Worm (Caenorhabditis elegans) whole organism, L2 larva: ENCODE data around the gene C25F9.5.

Experiments
- F13H6.1 ChIP-seq: sonication (generic microtip); optimal IDR thresholded peaks from 2 replicates; lab custom pipeline; 2016; ENCODE audit warnings: missing genetic modification characterization, missing compliant biosample characterization
- R02D3.7 ChIP-seq: fragments of 150-350 bp; optimal IDR thresholded peaks from 2 replicates; lab custom pipeline; 2014; ENCODE audit warnings: missing biosample characterization, missing genetic modification characterization
- Y55F3AM.14 ChIP-seq: fragments of 200-800 bp; sonication (Bioruptor generic); optimal IDR thresholded peaks from 2 replicates; lab custom pipeline; 2018; ENCODE audit warnings: mild to moderate bottlenecking, missing genetic modification characterization, missing compliant biosample characterization
- ZK546.5 ChIP-seq: sonication (generic microtip); optimal IDR thresholded peaks from 2 replicates; lab custom pipeline; 2017; ENCODE audit warnings: missing biosample characterization, missing genetic modification characterization
- alr-1 ChIP-seq: fragments of 150-350 bp; optimal IDR thresholded peaks from 2 replicates; lab custom pipeline; 2014; ENCODE audit warnings: missing biosample characterization, missing genetic modification characterization
- ama-1 ChIP-seq: fragments of 150-350 bp; optimal IDR thresholded peaks from 2 replicates; lab custom pipeline; 2018; ENCODE audit warnings: inconsistent platforms
- ceh-16 ChIP-seq: fragments of 150-350 bp; optimal IDR thresholded peaks from 2 replicates; lab custom pipeline; 2014; ENCODE audit warnings: missing biosample characterization, missing genetic modification characterization
- ceh-82 ChIP-seq: fragments of 150-350 bp; optimal IDR thresholded peaks from 2 replicates; lab custom pipeline; 2014; ENCODE audit warnings: missing biosample characterization, missing genetic modification characterization
- elt-1 ChIP-seq: fragments of 150-350 bp; optimal IDR thresholded peaks from 2 replicates; lab custom pipeline; 2014; ENCODE audit warnings: missing biosample characterization, missing genetic modification characterization
- elt-3 ChIP-seq: sonication (generic microtip); optimal IDR thresholded peaks from 2 replicates; lab custom pipeline; 2017; ENCODE audit warnings: missing biosample characterization, missing genetic modification characterization
- fos-1 ChIP-seq: fragments of 150-350 bp; optimal IDR thresholded peaks from 2 replicates; lab custom pipeline; 2014; ENCODE audit warnings: missing biosample characterization, missing genetic modification characterization
- gmeb-1 ChIP-seq: fragments of 150-350 bp; optimal IDR thresholded peaks from 2 replicates; lab custom pipeline; 2014; ENCODE audit warnings: missing biosample characterization, missing genetic modification characterization
- lin-13 ChIP-seq: fragments of 150-350 bp; optimal IDR thresholded peaks from 2 replicates; lab custom pipeline; 2014; ENCODE audit warnings: missing biosample characterization, missing genetic modification reagents, missing genetic modification characterization
- lsy-2 ChIP-seq, 2 experiments: fragments of 150-350 bp in 1 of 2; sonication (generic microtip) in 1 of 2; optimal IDR thresholded peaks; 2 replicates each; lab custom pipeline; 2014 to 2017; ENCODE audit warnings: missing biosample characterization in 2 of 2, missing genetic modification characterization in 2 of 2
- mdl-1 ChIP-seq, 2 experiments: fragments of 150-350 bp in 1 of 2; sonication (generic microtip) in 1 of 2; optimal IDR thresholded peaks; 2 replicates each; lab custom pipeline; 2017; ENCODE audit warnings: missing biosample characterization in 2 of 2, missing genetic modification characterization in 2 of 2
- nhr-129 ChIP-seq: fragments of 150-350 bp; optimal IDR thresholded peaks from 2 replicates; lab custom pipeline; 2014; ENCODE audit warnings: missing biosample characterization, missing genetic modification characterization
- nhr-21 ChIP-seq: fragments of 150-350 bp; optimal IDR thresholded peaks from 2 replicates; lab custom pipeline; 2014; ENCODE audit warnings: missing biosample characterization, missing genetic modification characterization
- nhr-23 ChIP-seq: fragments of 150-350 bp; optimal IDR thresholded peaks from 2 replicates; lab custom pipeline; 2014; ENCODE audit warnings: missing biosample characterization, missing genetic modification reagents, missing genetic modification characterization
- nhr-25 ChIP-seq: fragments of 150-350 bp; sonication (generic microtip); optimal IDR thresholded peaks from 3 replicates; lab custom pipeline; 2014; ENCODE audit warnings: missing biosample characterization, missing genetic modification characterization
- nhr-77 ChIP-seq: fragments of 150-350 bp; optimal IDR thresholded peaks from 2 replicates; lab custom pipeline; 2014; ENCODE audit warnings: missing biosample characterization, missing genetic modification characterization
- sem-4 ChIP-seq: fragments of 150-350 bp; optimal IDR thresholded peaks from 2 replicates; lab custom pipeline; 2014; ENCODE audit warnings: missing biosample characterization, missing genetic modification reagents, missing genetic modification characterization
- sma-9 ChIP-seq, 2 experiments: fragments of 150-350 bp in 1 of 2; sonication (generic microtip) in 1 of 2; optimal IDR thresholded peaks; 2 replicates each; lab custom pipeline; 2014 to 2016; ENCODE audit warnings: missing genetic modification characterization in 2 of 2, mild to moderate bottlenecking in 1 of 2, missing biosample characterization in 1 of 2, missing compliant biosample characterization in 1 of 2, missing genetic modification reagents in 1 of 2, moderate library complexity in 1 of 2
- unc-39 ChIP-seq: fragments of 150-350 bp; optimal IDR thresholded peaks from 2 replicates; lab custom pipeline; 2014; ENCODE audit warnings: missing biosample characterization, missing genetic modification characterization
- unc-55 ChIP-seq: fragments of 150-350 bp; sonication (generic microtip); optimal IDR thresholded peaks from 3 replicates; lab custom pipeline; 2014; ENCODE audit warnings: missing biosample characterization, missing genetic modification reagents, missing genetic modification characterization
- unc-62 ChIP-seq: fragments of 150-350 bp; optimal IDR thresholded peaks from 2 replicates; lab custom pipeline; 2014; ENCODE audit warnings: missing biosample characterization, missing genetic modification reagents, missing genetic modification characterization
- ztf-11 ChIP-seq: sonication (generic microtip); optimal IDR thresholded peaks from 2 replicates; lab custom pipeline; 2017; ENCODE audit warnings: missing biosample characterization, missing genetic modification characterization

The C25F9.5 gene

DNA sequence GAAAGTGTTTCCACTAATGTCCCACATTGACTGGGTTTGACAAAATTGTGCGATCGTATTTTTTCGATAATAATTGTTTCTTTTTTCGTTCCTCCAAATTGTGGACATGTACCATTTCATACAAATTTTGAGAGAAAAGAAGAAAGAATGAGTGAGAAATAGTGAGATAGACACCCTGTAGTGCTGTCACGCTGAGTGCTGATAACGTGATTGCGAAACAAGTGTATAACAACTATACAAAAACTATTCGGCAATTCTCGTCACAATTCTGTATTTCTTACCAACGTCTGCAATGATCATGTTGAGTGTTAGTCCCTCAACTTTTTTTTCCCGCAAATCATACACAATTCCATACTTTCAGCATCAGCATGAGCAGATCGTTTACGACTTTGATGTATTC, 25.6 kb upstream of the C25F9.5 start, which contains the start of gene C25F9.14:
TSS of gene C25F9.14 (plus strand) at position 178 of the 400 bp plus-strand sequence.
- peak; percentile 49 for TF ChIP-seq fos-1
- no peak for TF ChIP-seq ama-1 (lab: Kevin White, UChicago)

DNA sequence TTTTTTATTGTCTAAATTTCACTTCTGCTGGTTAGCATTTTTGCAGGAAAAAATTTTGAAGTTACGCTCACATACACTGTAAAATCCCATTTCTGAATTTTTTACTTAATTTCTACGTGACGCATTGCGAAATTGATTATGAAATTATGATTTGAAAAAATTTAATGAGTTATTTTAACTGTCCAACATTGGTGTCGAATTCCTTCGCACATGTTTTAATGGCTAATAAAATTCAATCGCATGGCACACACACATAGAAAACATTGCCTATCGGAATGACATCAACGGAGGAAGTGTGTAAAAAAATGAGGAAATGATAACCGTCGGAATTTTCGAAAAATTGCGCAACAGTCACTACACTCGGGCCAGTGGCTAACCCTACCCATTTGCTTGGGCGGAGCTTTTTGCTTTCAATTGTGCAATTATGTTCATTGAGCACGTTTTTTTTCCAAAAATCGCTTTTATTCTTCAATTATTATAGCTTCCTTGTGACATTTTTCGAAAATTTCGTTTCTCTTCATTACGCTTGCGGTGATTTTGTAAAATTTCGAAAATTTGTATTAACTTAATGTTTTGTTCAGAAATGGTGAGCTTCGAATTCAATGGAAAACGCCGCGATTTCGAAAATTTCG, 23.3 kb upstream of the C25F9.5 start, which contains the start of gene C25F9.16:
TSS of gene C25F9.16 (plus strand) at position 582 of the 632 bp plus-strand sequence.
- TF ChIP-seq fos-1 (peak; percentile 10), elt-3 (no peak)

DNA sequence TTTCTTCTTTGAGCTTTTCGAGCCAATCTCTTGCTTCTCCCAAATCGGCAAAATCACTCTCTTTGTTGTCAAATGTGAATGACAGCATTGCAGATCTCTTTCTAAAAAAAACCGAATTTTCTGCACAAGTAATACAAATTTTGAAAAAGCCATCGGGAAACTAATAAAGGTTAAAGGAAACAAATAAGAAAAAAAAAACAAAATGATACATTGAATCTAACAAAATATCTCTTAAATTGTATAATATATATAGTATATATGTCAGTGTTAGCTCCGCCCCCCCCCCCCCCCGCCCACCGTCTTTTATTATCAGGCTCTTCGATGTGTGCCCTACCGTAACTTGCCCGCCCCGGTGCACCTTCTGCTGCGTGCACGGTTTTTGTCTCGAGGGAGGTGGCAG, 22.3 kb upstream of the C25F9.5 start, which contains the start of gene C25F9.11:
TSS of gene C25F9.11 (minus strand) at position 101 of the 400 bp plus-strand sequence.
- TF ChIP-seq alr-1 (tag; lab: Kevin White, UChicago) (no peak), fos-1 (no peak), ceh-82 (tag; lab: Kevin White, UChicago) (no peak), ceh-16 (tag; lab: Kevin White, UChicago) (no peak)

DNA sequence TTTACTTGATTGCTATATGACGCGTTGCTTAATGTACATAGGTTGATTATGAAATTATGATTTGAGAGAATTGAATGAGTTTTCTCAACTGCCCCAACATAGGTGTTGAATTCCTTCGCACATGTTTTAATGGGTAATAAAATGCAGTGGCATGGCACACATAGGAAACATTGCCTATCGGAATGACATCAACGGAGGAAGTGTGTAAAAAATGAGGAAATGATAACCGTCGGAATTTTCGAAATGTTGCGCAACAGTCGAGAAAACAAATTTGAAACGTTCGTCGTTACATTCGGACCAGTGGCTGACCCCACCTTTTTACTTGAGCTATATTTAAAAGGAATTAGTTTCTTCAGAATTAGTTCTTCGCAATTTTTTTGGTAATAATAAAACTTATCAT, 21.4 kb upstream of the C25F9.5 start:
- TF ChIP-seq lin-13 (GFP tag; lab: Kevin White, UChicago) (no peak), nhr-129 (tag; lab: Kevin White, UChicago) (peak; percentile 25), elt-1 (no peak), lsy-2 (tag; optimal IDR thresholded peaks at IDR 0.05; lab: Kevin White, UChicago) (no peak), unc-55 (GFP tag; lab: Kevin White, UChicago) (no peak), nhr-23 (tag; lab: Kevin White, UChicago) (no peak)

DNA sequence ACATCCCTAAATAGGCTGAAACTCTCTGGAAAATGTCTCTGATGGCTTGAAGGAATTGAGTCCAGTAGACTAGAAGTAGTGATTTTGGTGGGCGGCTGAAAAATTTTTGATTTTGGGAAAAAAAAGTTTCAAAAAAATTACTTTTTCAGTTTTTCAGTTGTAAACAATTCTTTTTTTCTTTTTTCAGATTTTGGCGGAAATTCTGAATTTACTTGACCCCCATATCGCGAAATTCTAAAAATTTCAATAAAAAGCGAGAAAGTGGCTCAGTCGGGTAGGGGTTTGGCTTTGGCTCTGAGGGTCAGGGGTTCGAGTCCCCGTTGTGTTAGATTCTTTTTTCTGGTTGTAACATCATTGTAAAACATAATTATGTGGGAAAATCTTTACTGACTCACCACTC, 20.4 kb upstream of the C25F9.5 start, which contains the start of gene srw-85:
TSS of gene srw-85 (minus strand) at position 101 of the 400 bp plus-strand sequence.
- TF ChIP-seq sem-4 (tag; lab: Kevin White, UChicago) = no peak
- TF ChIP-seq mdl-1 (tag; optimal IDR thresholded peaks at IDR 0.05; lab: Kevin White, UChicago) = no peak
- TF ChIP-seq ama-1 (lab: Kevin White, UChicago) = no peak
- TF ChIP-seq nhr-77 = no peak
- no peak for TF ChIP-seq R02D3.7 (tag; lab: Kevin White, UChicago)
- no peak for TF ChIP-seq unc-62 (GFP tag; lab: Kevin White, UChicago)
- no peak for TF ChIP-seq F13H6.1

DNA sequence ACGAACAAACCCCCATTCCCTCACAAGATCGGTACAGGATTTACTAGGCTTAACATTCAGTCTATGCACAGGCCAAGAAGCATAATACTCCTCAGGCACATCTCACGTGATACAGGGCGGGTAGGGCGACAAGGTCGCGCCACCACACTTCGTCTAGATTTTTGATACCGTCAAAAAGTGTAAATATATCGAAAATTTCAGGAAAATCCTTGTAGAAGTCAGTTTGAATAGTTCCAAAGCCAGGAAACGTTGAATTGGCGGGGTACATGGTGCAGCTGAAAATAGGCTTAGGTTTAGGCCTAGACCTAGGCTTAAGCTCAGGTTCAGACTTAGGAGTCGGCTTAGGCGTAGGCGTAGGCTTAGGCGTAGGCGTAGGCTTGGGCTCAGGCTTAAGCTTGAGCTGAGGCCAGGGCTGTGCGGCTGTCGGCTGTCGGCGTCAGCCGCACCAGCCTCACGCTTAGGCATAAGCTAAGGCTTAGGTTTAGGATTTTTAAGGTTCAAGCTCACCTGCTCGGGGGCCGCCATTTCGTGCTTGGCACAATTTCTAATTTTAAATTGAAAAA, 19.8 kb upstream of the C25F9.5 start:
- TF ChIP-seq mdl-1 (tag; optimal IDR thresholded peaks at IDR 0.05; lab: Kevin White, UChicago) (no peak), Y55F3AM.14 (GFP tag; lab: Kevin White, UChicago) (peak; percentile 5)

DNA sequence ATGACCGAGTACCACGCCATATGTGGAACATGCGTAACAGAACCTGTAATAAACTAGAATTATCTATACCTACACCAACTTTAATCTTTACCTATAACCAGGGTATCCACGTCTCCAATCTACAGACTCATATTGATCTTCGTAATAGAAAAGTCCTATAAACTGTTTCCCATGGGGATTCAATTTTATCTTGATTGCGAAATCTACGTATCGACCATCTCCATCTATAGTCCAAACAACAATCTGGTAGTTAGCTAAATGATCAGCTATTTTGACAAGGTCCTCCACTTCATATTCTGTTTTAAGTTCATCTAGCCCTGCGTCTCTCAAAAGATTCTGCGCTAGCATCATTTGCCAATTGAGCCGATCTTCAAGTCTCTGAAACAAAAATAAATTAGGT, 18.9 kb upstream of the C25F9.5 start:
- TF ChIP-seq lsy-2 (tag; optimal IDR thresholded peaks at IDR 0.05; lab: Kevin White, UChicago) (peak in 1 of 2 experiments; percentile 11), ZK546.5 (no peak), gmeb-1 (tag; lab: Kevin White, UChicago) (no peak), elt-1 (peak; percentile 99), ztf-11 (no peak), nhr-129 (tag; lab: Kevin White, UChicago) (no peak), sma-9 (GFP tag; optimal IDR thresholded peaks at IDR 0.05; lab: Kevin White, UChicago) (peak; percentile 90), sma-9 (tag; optimal IDR thresholded peaks at IDR 0.05; lab: Kevin White, UChicago) (no peak), nhr-23 (tag; lab: Kevin White, UChicago) (peak; percentile 95), lin-13 (GFP tag; lab: Kevin White, UChicago) (no peak), nhr-25 (tag; lab: Kevin White, UChicago) (peak; percentile 54), unc-39 (tag; lab: Kevin White, UChicago) (no peak), ceh-16 (tag; lab: Kevin White, UChicago) (peak; percentile 59), Y55F3AM.14 (GFP tag; lab: Kevin White, UChicago) (peak; percentile 1)
- TF ChIP-seq, all 48 proteins: peak for 7

DNA sequence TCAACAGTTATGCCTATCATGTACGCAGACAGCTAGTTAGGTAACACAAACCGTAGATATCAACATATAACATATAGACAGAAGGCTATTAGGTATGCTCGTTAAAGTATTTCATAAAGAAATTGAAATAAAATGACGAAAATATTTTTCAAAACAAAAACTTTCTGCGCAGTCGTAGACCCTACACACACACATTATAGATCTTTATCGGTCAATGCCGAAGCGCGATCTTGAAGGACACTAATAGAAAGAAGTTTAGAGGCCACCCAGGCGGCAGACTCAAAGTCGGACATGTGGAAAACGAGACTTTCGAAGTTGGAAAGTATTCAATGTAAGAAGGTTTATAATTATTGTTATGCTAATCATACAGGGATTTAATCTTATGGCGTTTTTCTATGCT, 18.3 kb upstream of the C25F9.5 start:
- TF ChIP-seq elt-1 (peak; percentile 60), nhr-77 (no peak), sma-9 (GFP tag; optimal IDR thresholded peaks at IDR 0.05; lab: Kevin White, UChicago) (peak; percentile 56), sma-9 (tag; optimal IDR thresholded peaks at IDR 0.05; lab: Kevin White, UChicago) (no peak), ceh-16 (tag; lab: Kevin White, UChicago) (peak; percentile 40), nhr-21 (tag; lab: Kevin White, UChicago) (no peak), nhr-23 (tag; lab: Kevin White, UChicago) (peak; percentile 57), nhr-25 (tag; lab: Kevin White, UChicago) (peak; percentile 28)
